Worm (Caenorhabditis elegans): Measurements from ENCODE around the gene K10C2.8.

- TF ChIP-seq lin-13 (GFP tag; optimal IDR thresholded peaks at IDR 0.05) (no peak), nhr-28 (tag; optimal IDR thresholded peaks at IDR 0.05) (no peak), pqm-1 (tag; optimal IDR thresholded peaks at IDR 0.05) (no peak), ceh-82 (tag; optimal IDR thresholded peaks at IDR 0.05) (no peak), sox-4 (tag; optimal IDR thresholded peaks at IDR 0.05) (no peak), fkh-10 (GFP tag; optimal IDR thresholded peaks at IDR 0.05) (no peak), unc-62 (GFP tag; optimal IDR thresholded peaks at IDR 0.05) (no peak)
Observed at ce11 chrX:6403122-6403521, 34.3 kb downstream of the K10C2.8 start, which contains the start of gene glt-4.
